Worm (Caenorhabditis elegans): ENCODE data around the gene clec-170.

The clec-170 gene

DNA sequence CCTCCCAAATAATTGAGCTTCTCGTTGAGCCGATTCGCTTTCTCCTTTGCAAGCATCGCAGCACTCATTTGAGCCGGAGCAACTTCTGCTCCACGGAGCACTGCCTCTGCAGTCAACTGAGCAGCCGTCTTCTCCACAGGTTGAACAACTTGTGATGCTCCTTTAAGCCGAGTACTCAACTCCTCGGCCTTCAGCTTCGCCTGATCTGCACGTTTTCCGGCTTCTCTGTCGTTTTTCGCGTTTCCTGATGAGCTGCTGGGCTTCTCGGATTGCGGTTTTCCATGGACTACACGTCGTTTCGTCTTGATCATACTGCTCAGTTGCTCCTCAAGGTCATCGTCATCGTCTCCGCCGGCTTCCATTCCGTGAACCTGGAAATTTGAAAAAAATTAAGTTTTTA is 32.3 kb downstream of the clec-170 start:
- no peak for TF ChIP-seq lin-13 (tag; optimal IDR thresholded peaks at IDR 0.05)

DNA sequence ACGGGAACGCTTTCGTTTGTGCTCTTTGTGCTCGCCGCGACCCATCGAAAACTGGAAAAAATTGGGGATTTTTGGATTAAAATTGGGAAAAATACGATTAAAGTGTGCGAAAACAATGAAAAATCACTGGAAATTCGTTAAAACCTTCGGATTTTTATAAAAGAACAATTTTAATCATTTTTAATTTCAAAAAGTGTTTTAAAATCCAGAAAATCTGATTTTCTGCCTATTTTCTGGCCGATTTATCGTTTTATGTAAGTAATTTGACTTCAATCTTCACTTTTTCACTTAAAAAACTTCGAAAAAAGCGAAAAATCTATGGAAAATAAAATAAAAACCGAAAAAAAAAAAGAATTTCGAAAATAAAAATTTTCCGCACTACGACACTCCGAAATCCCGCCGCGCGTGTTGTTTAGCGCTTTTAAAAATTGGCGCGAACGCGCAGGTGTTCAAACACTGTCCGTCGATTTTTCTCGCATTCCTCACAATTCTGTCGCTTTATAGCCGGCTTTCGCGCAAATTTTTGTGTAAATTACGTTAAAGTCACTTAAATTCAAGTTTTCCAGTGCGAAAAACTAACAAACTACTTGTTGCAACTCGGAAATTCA is 43.0 kb downstream of the clec-170 start, which contains the start of the genes ddx-46 and F53H1.4:
Gene ddx-46, minus strand, starts transcription at position 51 of the 608 bp plus-strand sequence.
Gene F53H1.4, plus strand, starts transcription at position 567 of the 608 bp plus-strand sequence.
- TF ChIP-seq mep-1 (tag; optimal IDR thresholded peaks at IDR 0.05): peak; percentile 21
- TF ChIP-seq blmp-1 (tag; optimal IDR thresholded peaks at IDR 0.05): no peak
- TF ChIP-seq sptf-1 (tag; optimal IDR thresholded peaks at IDR 0.05): no peak
- no peak for TF ChIP-seq ham-2 (GFP tag; optimal IDR thresholded peaks at IDR 0.05)
- no peak for TF ChIP-seq tbx-8 (GFP tag; optimal IDR thresholded peaks at IDR 0.05)
- TF ChIP-seq unc-120 (tag; optimal IDR thresholded peaks at IDR 0.05; ENCODE audit: poor library complexity, severe bottlenecking): no peak
- no peak for TF ChIP-seq cnd-1 (tag; optimal IDR thresholded peaks at IDR 0.05)
- no peak for TF ChIP-seq ceh-39 (tag; optimal IDR thresholded peaks at IDR 0.05)
- no peak for TF ChIP-seq nhr-12 (tag; optimal IDR thresholded peaks at IDR 0.05)
- TF ChIP-seq ztf-11 (tag; optimal IDR thresholded peaks at IDR 0.05): no peak
- TF ChIP-seq lin-32 (GFP tag; optimal IDR thresholded peaks at IDR 0.05): no peak
- TF ChIP-seq nhr-28 (tag; optimal IDR thresholded peaks at IDR 0.05): no peak
- TF ChIP-seq elt-3 (tag; optimal IDR thresholded peaks at IDR 0.05): no peak
- no peak for TF ChIP-seq bed-3 (GFP tag; optimal IDR thresholded peaks at IDR 0.05)
- no peak for TF ChIP-seq ceh-83 (GFP tag; optimal IDR thresholded peaks at IDR 0.05)
- TF ChIP-seq lsy-2 (tag; optimal IDR thresholded peaks at IDR 0.05): peak; percentile 24
- no peak for TF ChIP-seq snpc-4 (tag; optimal IDR thresholded peaks at IDR 0.05)
- no peak for TF ChIP-seq unc-39 (tag; optimal IDR thresholded peaks at IDR 0.05)
- TF ChIP-seq mab-5 (tag; optimal IDR thresholded peaks at IDR 0.05): no peak
- TF ChIP-seq ceh-43 (GFP tag; optimal IDR thresholded peaks at IDR 0.05): no peak
- TF ChIP-seq nhr-76 (tag; optimal IDR thresholded peaks at IDR 0.05): no peak
- TF ChIP-seq lin-13 (tag; optimal IDR thresholded peaks at IDR 0.05): peak; percentile 32
- TF ChIP-seq hlh-1 (tag; optimal IDR thresholded peaks at IDR 0.05): peak; percentile 25
- TF ChIP-seq unc-62 (GFP tag; optimal IDR thresholded peaks at IDR 0.05): no peak
- no peak for TF ChIP-seq pha-4 (tag; optimal IDR thresholded peaks at IDR 0.05)
- no peak for TF ChIP-seq ces-1 (GFP tag; optimal IDR thresholded peaks at IDR 0.05)

DNA sequence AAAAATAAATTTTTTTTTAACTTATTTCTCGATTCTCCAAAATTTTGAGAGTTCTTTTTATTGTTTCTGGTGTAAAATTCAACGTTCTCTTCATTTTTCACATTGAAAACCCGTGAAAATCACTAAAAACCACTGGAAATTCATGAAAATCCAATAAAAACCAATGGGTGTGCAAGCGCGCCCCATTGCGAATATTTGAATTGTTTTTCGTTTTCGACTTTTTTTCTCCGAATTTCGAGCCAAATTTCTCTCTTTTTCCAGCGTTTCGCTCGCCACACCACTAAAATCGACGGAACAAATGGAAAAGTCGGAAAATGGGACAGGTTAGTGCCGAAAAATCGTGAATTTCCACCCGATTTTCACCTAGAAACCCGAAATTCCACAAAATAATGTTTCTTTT is 43.7 kb downstream of the clec-170 start:
- TF ChIP-seq flh-1 (GFP tag; optimal IDR thresholded peaks at IDR 0.05) (no peak), snpc-4 (tag; optimal IDR thresholded peaks at IDR 0.05) (no peak), elt-3 (tag; optimal IDR thresholded peaks at IDR 0.05) (no peak), mep-1 (tag; optimal IDR thresholded peaks at IDR 0.05) (no peak), nhr-12 (tag; optimal IDR thresholded peaks at IDR 0.05) (no peak), bed-3 (GFP tag; optimal IDR thresholded peaks at IDR 0.05) (no peak), sptf-1 (tag; optimal IDR thresholded peaks at IDR 0.05) (no peak), mab-5 (tag; optimal IDR thresholded peaks at IDR 0.05) (no peak), pha-4 (tag; optimal IDR thresholded peaks at IDR 0.05) (no peak), unc-120 (tag; optimal IDR thresholded peaks at IDR 0.05; ENCODE audit: poor library complexity, severe bottlenecking) (no peak), M03D4.4 (tag; optimal IDR thresholded peaks at IDR 0.05) (no peak), nhr-237 (tag; optimal IDR thresholded peaks at IDR 0.05) (no peak), unc-39 (tag; optimal IDR thresholded peaks at IDR 0.05) (no peak), nhr-76 (tag; optimal IDR thresholded peaks at IDR 0.05) (no peak), sem-2 (GFP tag; optimal IDR thresholded peaks at IDR 0.05) (no peak), hlh-1 (tag; optimal IDR thresholded peaks at IDR 0.05) (no peak)
